Fruit fly (Drosophila melanogaster): Measurements from ENCODE around the gene MME1.

The MME1 gene

DNA sequence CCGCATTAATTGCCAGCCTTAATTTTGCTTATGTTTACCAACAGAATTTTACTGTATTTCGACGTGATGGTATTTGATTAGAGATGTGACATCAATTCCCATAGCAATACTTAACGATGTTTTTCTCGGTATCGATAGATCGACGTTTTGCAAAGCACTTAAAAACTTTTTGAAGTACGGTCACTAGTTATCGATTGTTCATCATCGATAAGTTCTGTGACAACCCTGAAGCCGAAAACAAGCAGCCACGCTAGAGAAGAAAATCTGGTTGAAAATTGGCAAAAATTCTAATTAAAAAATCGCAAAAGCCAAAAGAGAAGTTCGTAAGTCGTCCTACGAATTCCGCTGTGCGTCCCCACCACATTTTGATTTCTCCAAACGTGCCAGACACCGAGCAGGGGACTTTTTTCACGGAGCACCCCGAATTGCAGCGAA lies 5.2 kb downstream of the MME1 start, which contains the start of the genes Rab30 and Caper (continued):
- TF ChIP-seq CG6654 (GFP tag; optimal IDR thresholded peaks at IDR 0.05) (no peak), CG8089 (GFP tag; optimal IDR thresholded peaks at IDR 0.05) (no peak), tap (tag; optimal IDR thresholded peaks at IDR 0.05) (no peak), Atf3 (GFP tag; optimal IDR thresholded peaks at IDR 0.05) (peak; percentile 5), exex (tag; optimal IDR thresholded peaks at IDR 0.05) (peak; percentile 23), Hr3 (GFP tag; optimal IDR thresholded peaks at IDR 0.05) (peak; percentile 46), pnt (GFP tag; optimal IDR thresholded peaks at IDR 0.05) (peak; percentile 60), ab (GFP tag; optimal IDR thresholded peaks at IDR 0.05) (no peak), bcd (GFP tag; optimal IDR thresholded peaks at IDR 0.05) (no peak), ftz-f1 (GFP tag; optimal IDR thresholded peaks at IDR 0.05) (peak; percentile 1), sens (GFP tag) (peak; percentile 91), gcm2 (GFP tag; optimal IDR thresholded peaks at IDR 0.05) (no peak), MBD-R2 (GFP tag; IDR thresholded peaks at IDR 0.05) (peak; percentile 80), CG11504 (tag; optimal IDR thresholded peaks at IDR 0.05) (no peak), CG18619 (GFP tag; optimal IDR thresholded peaks at IDR 0.05) (no peak), Sry-δ (GFP tag; optimal IDR thresholded peaks at IDR 0.05) (peak; percentile 100), seq (GFP tag; IDR thresholded peaks at IDR 0.05) (no peak), vfl (GFP tag; optimal IDR thresholded peaks at IDR 0.05) (peak; percentile 74), z (GFP tag; IDR thresholded peaks at IDR 0.05) (no peak), CG42726 (GFP tag; IDR thresholded peaks at IDR 0.05; ENCODE audit: partially characterized antibody) (peak; percentile 98), CG9876 (GFP tag; optimal IDR thresholded peaks at IDR 0.05) (no peak), ken (GFP tag; IDR thresholded peaks at IDR 0.05) (peak; percentile 52; the same call in 1 of the 3 replicates), CG4730 (GFP tag; IDR thresholded peaks at IDR 0.05) (no peak), CG9609 (GFP tag; optimal IDR thresholded peaks at IDR 0.05) (peak; percentile 60), Xrp1 (GFP tag; IDR thresholded peaks at IDR 0.05) (0 out of 2 replicates have a peak, but pooled peaks have one; percentile 33), hbn (GFP tag; IDR thresholded peaks at IDR 0.05; ENCODE audit: partially characterized antibody) (peak; percentile 97), CG10321 (GFP tag; IDR thresholded peaks at IDR 0.05) (no peak), ara (GFP tag; IDR thresholded peaks at IDR 0.05) (no peak), MESR4 (GFP tag; optimal IDR thresholded peaks at IDR 0.05) (peak; percentile 94), grau (tag; optimal IDR thresholded peaks at IDR 0.05) (peak; percentile 77), CG13894 (tag; optimal IDR thresholded peaks at IDR 0.05) (peak; percentile 70), sc (optimal IDR thresholded peaks at IDR 0.05) (no peak), sc (GFP tag; optimal IDR thresholded peaks at IDR 0.05) (no peak), mld (GFP tag; IDR thresholded peaks at IDR 0.05; ENCODE audit: partially characterized antibody) (peak; percentile 99), CG10209 (GFP tag; optimal IDR thresholded peaks at IDR 0.05) (no peak), Oaz (GFP tag; IDR thresholded peaks at IDR 0.05) (no peak), CG3726 (GFP tag; IDR thresholded peaks at IDR 0.05) (no peak), Tbp (GFP tag; optimal IDR thresholded peaks at IDR 0.05) (no peak), pum (GFP tag; optimal IDR thresholded peaks at IDR 0.05) (peak; percentile 54), CG17186 (GFP tag; optimal IDR thresholded peaks at IDR 0.05) (no peak), salm (tag; optimal IDR thresholded peaks at IDR 0.05) (peak; percentile 19), B-H1 (GFP tag; IDR thresholded peaks at IDR 0.05) (no peak), psq (GFP tag; optimal IDR thresholded peaks at IDR 0.05) (no peak), lbe (GFP tag; optimal IDR thresholded peaks at IDR 0.05) (peak; percentile 62), Dbx (GFP tag; IDR thresholded peaks at IDR 0.05) (peak; percentile 84), CG10366 (GFP tag; IDR thresholded peaks at IDR 0.05) (no peak), CG32532 (GFP tag; IDR thresholded peaks at IDR 0.05) (peak; percentile 65), CG6791 (GFP tag; IDR thresholded peaks at IDR 0.05; ENCODE audit: partially characterized antibody) (peak; percentile 99), CHES-1-like (GFP tag; optimal IDR thresholded peaks at IDR 0.05) (peak; percentile 85), ash1 (GFP tag; optimal IDR thresholded peaks at IDR 0.05) (peak; percentile 21), pb (GFP tag; optimal IDR thresholded peaks at IDR 0.05) (peak; percentile 5), Gug (GFP tag; IDR thresholded peaks at IDR 0.05) (peak; percentile 38; the same call in 1 of the 4 replicates), CG30403 (GFP tag; optimal IDR thresholded peaks at IDR 0.05) (peak; percentile 69)
